Worm (Caenorhabditis elegans) whole organism, young adult: ENCODE measurements around the gene gid-7.
A peak's percentile ranks its signal among the peaks of the same experiment; 100 is the strongest.

Experiments
- D2030.7 ChIP-seq: fragments of 200-800 bp; sonication (Bioruptor generic); IDR thresholded peaks from 2 replicates; pipeline ENCODE4 v1.3.6; 2022; ENCODE audit warnings: missing genetic modification reagents, missing genetic modification characterization, missing compliant biosample characterization
- F39B2.1 ChIP-seq: fragments of 200-800 bp; sonication (Bioruptor generic); IDR thresholded peaks from 2 replicates; pipeline ENCODE4 v1.3.6; 2022; ENCODE audit warnings: missing genetic modification reagents, missing genetic modification characterization, missing compliant biosample characterization
- F49E8.2 ChIP-seq: sonication (generic microtip); optimal IDR thresholded peaks from 3 replicates; lab custom pipeline; 2017; ENCODE audit warnings: missing genetic modification characterization, mild to moderate bottlenecking, missing compliant biosample characterization, antibody characterized with exemption, moderate library complexity; ENCODE audit not compliant: insufficient read depth
- F52B5.7 ChIP-seq: sonication (generic microtip); optimal IDR thresholded peaks from 2 replicates; lab custom pipeline; 2016; ENCODE audit warnings: mild to moderate bottlenecking, missing genetic modification characterization, missing compliant biosample characterization
- K11D2.4 ChIP-seq: fragments of 200-800 bp; sonication (Bioruptor generic); IDR thresholded peaks from 2 replicates; pipeline ENCODE4 v1.3.6; 2022; ENCODE audit warnings: missing genetic modification reagents, missing genetic modification characterization, missing compliant biosample characterization
- T26A5.8 ChIP-seq: sonication (generic microtip); optimal IDR thresholded peaks from 2 replicates; lab custom pipeline; 2016; ENCODE audit warnings: missing genetic modification characterization, missing compliant biosample characterization
- Y53F4B.3 ChIP-seq: fragments of 200-800 bp; sonication (Bioruptor generic); IDR thresholded peaks from 2 replicates; pipeline ENCODE4 v1.3.6; 2022; ENCODE audit warnings: missing genetic modification reagents, missing genetic modification characterization, missing compliant biosample characterization
- Y56A3A.18 ChIP-seq: fragments of 200-800 bp; sonication (Bioruptor generic); IDR thresholded peaks from 2 replicates; pipeline ENCODE4 v1.3.6; 2022; ENCODE audit warnings: missing genetic modification reagents, missing genetic modification characterization, missing compliant biosample characterization
- Y95B8A.8 ChIP-seq: fragments of 200-800 bp; sonication (Bioruptor generic); IDR thresholded peaks from 2 replicates; pipeline ENCODE4 v1.3.6; 2022; ENCODE audit warnings: missing genetic modification reagents, missing genetic modification characterization, missing compliant biosample characterization
- ZK185.1 ChIP-seq: sonication (generic microtip); optimal IDR thresholded peaks from 2 replicates; lab custom pipeline; 2016; ENCODE audit warnings: mild to moderate bottlenecking, missing genetic modification characterization, missing compliant biosample characterization; ENCODE audit not compliant: poor library complexity, severe bottlenecking
- aptf-3 ChIP-seq: fragments of 200-800 bp; sonication (Bioruptor generic); IDR thresholded peaks from 2 replicates; pipeline ENCODE4 v1.3.6; 2022; ENCODE audit warnings: missing genetic modification characterization, missing compliant biosample characterization
- atf-7 ChIP-seq: sonication (generic microtip); optimal IDR thresholded peaks from 2 replicates; lab custom pipeline; 2017; ENCODE audit warnings: mild to moderate bottlenecking, missing genetic modification characterization, missing compliant biosample characterization
- athp-1 ChIP-seq: sonication (generic microtip); optimal IDR thresholded peaks from 2 replicates; lab custom pipeline; 2017; ENCODE audit warnings: mild to moderate bottlenecking, missing genetic modification characterization, missing compliant biosample characterization
- attf-5 ChIP-seq: fragments of 200-800 bp; sonication (Bioruptor generic); optimal IDR thresholded peaks from 2 replicates; lab custom pipeline; 2018; ENCODE audit warnings: mild to moderate bottlenecking, missing genetic modification characterization, missing compliant biosample characterization
- bed-2 ChIP-seq: fragments of 200-800 bp; sonication (Bioruptor generic); IDR thresholded peaks from 2 replicates; pipeline ENCODE4 v1.3.6; 2022; ENCODE audit warnings: missing genetic modification reagents, missing genetic modification characterization, missing compliant biosample characterization
- cebp-1 ChIP-seq, 2 experiments: fragments of 200-800 bp in 1 of 2; sonication (Bioruptor generic) in 1 of 2; sonication (generic microtip) in 1 of 2; IDR thresholded peaks in 1 of 2; optimal IDR thresholded peaks in 1 of 2; 2 replicates each; pipeline versions ENCODE4 v1.3.6 to Lab custom; 2017 to 2022; ENCODE audit warnings: missing compliant biosample characterization in 2 of 2, missing genetic modification characterization in 2 of 2, mild to moderate bottlenecking in 1 of 2, missing genetic modification reagents in 1 of 2, moderate library complexity in 1 of 2
- ceh-27 ChIP-seq: fragments of 200-800 bp; sonication (Bioruptor generic); optimal IDR thresholded peaks from 2 replicates; lab custom pipeline; 2018; ENCODE audit warnings: mild to moderate bottlenecking, missing genetic modification characterization, moderate library complexity, missing compliant biosample characterization
- ceh-58 ChIP-seq: fragments of 200-800 bp; sonication (Bioruptor generic); IDR thresholded peaks from 2 replicates; pipeline ENCODE4 v1.3.6; 2022; ENCODE audit warnings: missing genetic modification characterization, missing compliant biosample characterization
- ceh-79 ChIP-seq: sonication (generic microtip); optimal IDR thresholded peaks from 2 replicates; lab custom pipeline; 2017; ENCODE audit warnings: mild to moderate bottlenecking, missing genetic modification characterization, missing compliant biosample characterization
- dpl-1 ChIP-seq: fragments of 150-350 bp; optimal IDR thresholded peaks from 2 replicates; lab custom pipeline; 2014; ENCODE audit warnings: missing biosample characterization, missing genetic modification reagents, missing genetic modification characterization
- ets-4 ChIP-seq: fragments of 200-800 bp; sonication (Bioruptor generic); optimal IDR thresholded peaks from 2 replicates; lab custom pipeline; 2018; ENCODE audit warnings: mild to moderate bottlenecking, missing genetic modification characterization, missing compliant biosample characterization
- fkh-3 ChIP-seq: sonication (generic microtip); optimal IDR thresholded peaks from 2 replicates; lab custom pipeline; 2016; ENCODE audit warnings: mild to moderate bottlenecking, missing genetic modification characterization, missing compliant biosample characterization
- hmg-1.2 ChIP-seq: fragments of 200-800 bp; sonication (Bioruptor generic); IDR thresholded peaks from 2 replicates; pipeline ENCODE4 v1.3.6; 2022; ENCODE audit warnings: missing genetic modification reagents, missing genetic modification characterization, missing compliant biosample characterization
- let-526 ChIP-seq: fragments of 200-800 bp; sonication (Bioruptor generic); IDR thresholded peaks from 2 replicates; pipeline ENCODE4 v1.3.6; 2022; ENCODE audit warnings: missing genetic modification reagents, missing genetic modification characterization, missing compliant biosample characterization
- lin-40 ChIP-seq: sonication (generic microtip); optimal IDR thresholded peaks from 2 replicates; lab custom pipeline; 2016; ENCODE audit warnings: missing genetic modification characterization, mild to moderate bottlenecking, missing compliant biosample characterization, missing genotype, missing genetic modification reagents
- madf-10 ChIP-seq: sonication (generic microtip); optimal IDR thresholded peaks from 2 replicates; lab custom pipeline; 2016; ENCODE audit warnings: mild to moderate bottlenecking, missing genetic modification characterization, missing compliant biosample characterization
- madf-8 ChIP-seq: fragments of 200-800 bp; sonication (Bioruptor generic); conservative IDR thresholded peaks from 2 replicates; pipeline ENCODE4 v1.3.6; 2022; ENCODE audit warnings: missing genetic modification reagents, missing genetic modification characterization, missing compliant biosample characterization
- nfya-2 ChIP-seq: fragments of 200-800 bp; sonication (Bioruptor generic); IDR thresholded peaks from 2 replicates; pipeline ENCODE4 v1.3.6; 2022; ENCODE audit warnings: missing genetic modification reagents, missing genetic modification characterization, missing compliant biosample characterization
- nfyb-1 ChIP-seq: fragments of 200-800 bp; sonication (Bioruptor generic); IDR thresholded peaks from 2 replicates; pipeline ENCODE4 v1.3.6; 2022; ENCODE audit warnings: missing genetic modification reagents, missing genetic modification characterization, missing compliant biosample characterization
- nhr-80 ChIP-seq: sonication (generic microtip); optimal IDR thresholded peaks from 2 replicates; lab custom pipeline; 2016; ENCODE audit warnings: missing genetic modification characterization, missing compliant biosample characterization
- sdz-38 ChIP-seq: sonication (generic microtip); optimal IDR thresholded peaks from 2 replicates; lab custom pipeline; 2016; ENCODE audit warnings: missing genotype, missing genetic modification characterization, missing compliant biosample characterization
- tbp1 ChIP-seq: fragments of 200-800 bp; sonication (Bioruptor generic); optimal IDR thresholded peaks from 2 replicates; lab custom pipeline; 2018; ENCODE audit warnings: mild to moderate bottlenecking, missing genetic modification characterization, missing compliant biosample characterization
- unc-62 ChIP-seq: fragments of 150-350 bp; optimal IDR thresholded peaks from 2 replicates; lab custom pipeline; 2014; ENCODE audit warnings: missing biosample characterization, missing genetic modification reagents, missing genetic modification characterization
- zim-3 ChIP-seq: sonication (generic microtip); optimal IDR thresholded peaks from 2 replicates; lab custom pipeline; 2017; ENCODE audit warnings: mild to moderate bottlenecking, missing genetic modification characterization, moderate library complexity, missing compliant biosample characterization
- ztf-18 ChIP-seq: sonication (generic microtip); optimal IDR thresholded peaks from 2 replicates; lab custom pipeline; 2016; ENCODE audit warnings: missing genotype, mild to moderate bottlenecking, missing genetic modification characterization, missing compliant biosample characterization
- ztf-22 ChIP-seq: fragments of 200-800 bp; sonication (Bioruptor generic); optimal IDR thresholded peaks from 2 replicates; lab custom pipeline; 2018; ENCODE audit warnings: mild to moderate bottlenecking, missing genetic modification characterization, moderate library complexity, missing compliant biosample characterization
- ztf-6 ChIP-seq: fragments of 200-800 bp; sonication (Bioruptor generic); IDR thresholded peaks from 2 replicates; pipeline ENCODE4 v1.3.6; 2022; ENCODE audit warnings: missing genetic modification reagents, missing genetic modification characterization, missing compliant biosample characterization

The gid-7 gene

ce11 chrV:3803343-3803742, 46.5 kb upstream of the gid-7 start, which contains the start of gene cyp-33C8:
TSS of gene cyp-33C8 (minus strand) at chrV:3803542.
- TF ChIP-seq D2030.7 = no peak
- peak; percentile 51 for TF ChIP-seq attf-5
- TF ChIP-seq cebp-1 (GFP tag; IDR thresholded peaks at IDR 0.05; lab: Robert Waterston, UW) = peak; percentile 94
- peak; percentile 97 for TF ChIP-seq cebp-1 (tag; optimal IDR thresholded peaks at IDR 0.05; lab: Kevin White, UChicago)
- peak; percentile 10 for TF ChIP-seq ceh-27 (GFP tag; lab: Kevin White, UChicago)
- TF ChIP-seq zim-3 (tag; lab: Kevin White, UChicago) = no peak
- no peak for TF ChIP-seq sdz-38 (tag; lab: Kevin White, UChicago)
- peak; percentile 31 for TF ChIP-seq nhr-80 (tag; lab: Kevin White, UChicago)
- no peak for TF ChIP-seq nfyb-1
- no peak for TF ChIP-seq unc-62 (GFP tag; lab: Kevin White, UChicago)
- no peak for TF ChIP-seq ZK185.1 (tag; lab: Kevin White, UChicago)
- TF ChIP-seq Y56A3A.18 (GFP tag; lab: Robert Waterston, UW) = no peak
- no peak for TF ChIP-seq fkh-3 (tag; lab: Kevin White, UChicago)
- TF ChIP-seq tbp1 (GFP tag; lab: Kevin White, UChicago) = no peak
- TF ChIP-seq hmg-1.2 (GFP tag; lab: Robert Waterston, UW) = peak; percentile 6; the same call in 1 of the 2 replicates
- no peak for TF ChIP-seq ceh-79 (tag; lab: Kevin White, UChicago)
- TF ChIP-seq F49E8.2 = no peak
- TF ChIP-seq, all 124 proteins: peak for 5

ce11 chrV:3801787-3802417, 45.0 kb upstream of the gid-7 start:
- TF ChIP-seq nfyb-1 = no peak
- TF ChIP-seq aptf-3 (GFP tag; lab: Robert Waterston, UW) = no peak
- TF ChIP-seq K11D2.4 (GFP tag; lab: Robert Waterston, UW) = no peak
- TF ChIP-seq F39B2.1 = no peak
- TF ChIP-seq ztf-22 = no peak
- no peak for TF ChIP-seq lin-40
- no peak for TF ChIP-seq nfya-2
- TF ChIP-seq madf-8 (GFP tag; lab: Robert Waterston, UW) = no peak
- TF ChIP-seq dpl-1 (GFP tag; lab: Kevin White, UChicago) = no peak
- TF ChIP-seq ztf-6 (GFP tag; lab: Robert Waterston, UW) = no peak
- TF ChIP-seq ceh-79 (tag; lab: Kevin White, UChicago) = no peak
- no peak for TF ChIP-seq atf-7
- TF ChIP-seq F52B5.7 (tag; lab: Kevin White, UChicago) = no peak
- no peak for TF ChIP-seq bed-2 (GFP tag; lab: Robert Waterston, UW)
- no peak for TF ChIP-seq unc-62 (GFP tag; lab: Kevin White, UChicago)
- no peak for TF ChIP-seq madf-10
- TF ChIP-seq T26A5.8 = no peak
- no peak for TF ChIP-seq D2030.7

- no peak for TF ChIP-seq let-526 (GFP tag; lab: Robert Waterston, UW)
- TF ChIP-seq, all 124 proteins: peak for 0
Observed at ce11 chrV:3800378-3800777, 43.5 kb upstream of the gid-7 start, which contains the start of gene srt-30. TSS of gene srt-30 (minus strand) at chrV:3800478.

DNA sequence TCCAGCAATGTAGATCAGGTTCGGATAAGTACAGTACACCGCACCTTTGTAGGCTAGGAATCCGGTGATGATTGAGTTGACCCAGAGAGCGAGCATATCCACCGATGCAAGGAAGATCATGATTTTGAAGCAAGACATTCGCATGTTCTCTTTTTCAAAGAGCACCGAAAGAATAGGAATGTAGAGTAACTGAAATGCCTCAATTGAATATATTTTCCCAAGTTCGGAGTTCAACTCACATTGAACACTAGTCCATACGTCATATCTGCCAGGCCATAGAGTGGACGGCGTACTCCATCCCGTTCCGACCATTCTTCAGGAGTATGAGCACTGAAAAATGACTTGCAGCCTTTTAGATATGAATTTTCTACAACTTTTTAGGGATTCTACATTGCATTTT, 42.9 kb upstream of the gid-7 start:
- TF ChIP-seq Y53F4B.3 (GFP tag; lab: Robert Waterston, UW) = no peak
- TF ChIP-seq ztf-18 (tag; lab: Kevin White, UChicago) = no peak
- no peak for TF ChIP-seq D2030.7
- no peak for TF ChIP-seq ZK185.1 (tag; lab: Kevin White, UChicago)
- TF ChIP-seq dpl-1 (GFP tag; lab: Kevin White, UChicago) = no peak
- no peak for TF ChIP-seq athp-1
- TF ChIP-seq ets-4 (GFP tag; lab: Kevin White, UChicago) = no peak
- no peak for TF ChIP-seq Y95B8A.8
- no peak for TF ChIP-seq nhr-80 (tag; lab: Kevin White, UChicago)
- no peak for TF ChIP-seq ceh-79 (tag; lab: Kevin White, UChicago)
- TF ChIP-seq ceh-58 = no peak
- TF ChIP-seq F39B2.1 = no peak
- no peak for TF ChIP-seq K11D2.4 (GFP tag; lab: Robert Waterston, UW)
